Fruit fly (Drosophila melanogaster) whole organism, prepupa: ENCODE data around the gene CG13056.

Source experiments
- CG11294 ChIP-seq: fragments of 200-800 bp; sonication (Bioruptor generic); IDR thresholded peaks from 2 replicates; pipeline ENCODE4 v1.3.6; 2022; ENCODE audit warnings: missing biosample characterization, missing genetic modification characterization
- CG11762 ChIP-seq: fragments of 200-800 bp; sonication (Bioruptor generic); optimal IDR thresholded peaks from 3 replicates; lab custom pipeline; 2016; ENCODE audit warnings: missing biosample characterization, missing genetic modification characterization; ENCODE audit not compliant: insufficient read depth
- CG1621 ChIP-seq: fragments of 200-800 bp; sonication (Bioruptor generic); optimal IDR thresholded peaks from 3 replicates; lab custom pipeline; 2018; ENCODE audit warnings: missing biosample characterization, mild to moderate bottlenecking, missing genetic modification characterization
- CG16779 ChIP-seq: fragments of 200-800 bp; sonication (Bioruptor generic); optimal IDR thresholded peaks from 3 replicates; lab custom pipeline; 2017; ENCODE audit warnings: missing biosample characterization, mild to moderate bottlenecking, missing genetic modification characterization
- CG3032 ChIP-seq: fragments of 200-800 bp; optimal IDR thresholded peaks from 2 replicates; lab custom pipeline; 2019; ENCODE audit warnings: missing biosample characterization, mild to moderate bottlenecking, missing genetic modification characterization, moderate library complexity
- CG32006 ChIP-seq: fragments of 200-800 bp; sonication (Bioruptor generic); optimal IDR thresholded peaks from 3 replicates; lab custom pipeline; 2017; ENCODE audit warnings: missing biosample characterization, mild to moderate bottlenecking, missing genetic modification characterization
- CG4318 ChIP-seq: fragments of 200-800 bp; sonication (Bioruptor generic); optimal IDR thresholded peaks from 3 replicates; lab custom pipeline; 2017; ENCODE audit warnings: missing biosample characterization, mild to moderate bottlenecking, missing genetic modification characterization
- CG6163 ChIP-seq: fragments of 200-800 bp; sonication (Bioruptor generic); IDR thresholded peaks from 3 replicates; pipeline ENCODE4 v1.3.6; 2022; ENCODE audit warnings: missing biosample characterization, missing genetic modification characterization
- CG6792 ChIP-seq: fragments of 200-800 bp; sonication (Bioruptor generic); optimal IDR thresholded peaks from 3 replicates; lab custom pipeline; 2016; ENCODE audit warnings: missing biosample characterization, missing genetic modification characterization
- Eip78C ChIP-seq: fragments of 200-800 bp; sonication (Bioruptor generic); peaks from one replicate; lab custom pipeline; 2016; ENCODE audit warnings: missing biosample characterization, missing genetic modification characterization
- Sox102F ChIP-seq: fragments of 200-800 bp; sonication (Bioruptor generic); optimal IDR thresholded peaks from 2 replicates; lab custom pipeline; 2016; ENCODE audit warnings: missing biosample characterization, mild to moderate bottlenecking, missing genetic modification characterization
- eg ChIP-seq: fragments of 200-800 bp; sonication (Bioruptor generic); IDR thresholded peaks from 3 replicates; pipeline ENCODE4 v1.3.6; 2022; ENCODE audit warnings: missing biosample characterization, missing genetic modification characterization
- fd59A ChIP-seq: fragments of 200-800 bp; sonication (Bioruptor generic); optimal IDR thresholded peaks from 2 replicates; lab custom pipeline; 2017; ENCODE audit warnings: missing biosample characterization, mild to moderate bottlenecking, missing genetic modification characterization, missing genetic modification reagents
- net ChIP-seq: fragments of 200-800 bp; sonication (Bioruptor generic); optimal IDR thresholded peaks from 3 replicates; lab custom pipeline; 2016; ENCODE audit warnings: missing biosample characterization, missing genetic modification characterization

DNA sequence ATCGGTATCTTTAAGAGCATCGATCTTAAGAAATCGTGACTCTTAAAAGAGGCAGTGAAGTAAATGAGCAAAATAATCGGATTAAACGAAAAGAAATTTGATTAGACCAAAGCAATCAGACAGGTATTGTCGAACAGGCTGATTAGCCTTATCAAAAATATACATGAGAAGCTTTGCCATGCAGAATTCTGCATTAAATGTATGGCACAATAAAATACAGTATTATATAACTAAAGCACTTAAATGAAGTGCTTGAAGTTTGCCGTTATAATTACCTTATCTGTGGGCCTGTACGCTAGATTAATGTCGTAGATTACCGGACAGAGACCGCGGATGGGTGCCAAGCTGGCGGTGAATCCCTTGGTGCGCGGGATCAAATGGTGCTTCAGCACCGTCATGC, 49.9 kb downstream of the CG13056 start:
- TF ChIP-seq CG11762 (no peak), CG6792 (GFP tag; lab: Kevin White, UChicago) (no peak), net (GFP tag; lab: Kevin White, UChicago) (no peak), CG1621 (no peak), CG32006 (no peak), CG11294 (GFP tag; lab: Robert Waterston, UW) (no peak), Sox102F (GFP tag; lab: Kevin White, UChicago) (no peak), CG4318 (GFP tag; lab: Kevin White, UChicago) (no peak), CG3032 (tag; lab: Kevin White, UChicago) (no peak), Eip78C (no peak), fd59A (GFP tag; lab: Kevin White, UChicago) (no peak), CG16779 (tag; lab: Kevin White, UChicago) (no peak), eg (GFP tag; lab: Robert Waterston, UW) (no peak), CG6163 (GFP tag; lab: Robert Waterston, UW) (no peak)
